Fruit fly (Drosophila melanogaster) whole organism, embryonic: ENCODE data around the gene QIL1.

Experiments
- B-H2 ChIP-seq: fragments of 200-800 bp; sonication (Bioruptor generic); optimal IDR thresholded peaks from 2 replicates; lab custom pipeline; 2018; ENCODE audit warnings: missing biosample characterization, mild to moderate bottlenecking, missing genetic modification characterization
- CG10209 ChIP-seq: fragments of 200-800 bp; sonication (Bioruptor generic); optimal IDR thresholded peaks from 3 replicates; lab custom pipeline; 2017; ENCODE audit warnings: missing biosample characterization, mild to moderate bottlenecking, missing genetic modification characterization, missing genetic modification reagents
- CG10543 ChIP-seq: fragments of 200-800 bp; sonication (Bioruptor generic); optimal IDR thresholded peaks from 3 replicates; lab custom pipeline; 2017; ENCODE audit warnings: missing biosample characterization, mild to moderate bottlenecking, missing genetic modification characterization, moderate library complexity
- CG11695 ChIP-seq: fragments of 200-800 bp; sonication (Bioruptor generic); IDR thresholded peaks from 3 replicates; pipeline ENCODE4 v1.3.6; 2022; ENCODE audit warnings: missing biosample characterization, missing genetic modification characterization
- CG11696 ChIP-seq: fragments of 200-800 bp; sonication (Bioruptor generic); IDR thresholded peaks from 2 replicates; pipeline ENCODE4 v1.3.6; 2022; ENCODE audit warnings: missing biosample characterization, missing genetic modification characterization
- CG1233 ChIP-seq: fragments of 200-800 bp; sonication (Bioruptor generic); optimal IDR thresholded peaks from 4 replicates; lab custom pipeline; 2018; ENCODE audit warnings: missing biosample characterization, mild to moderate bottlenecking, missing genetic modification characterization
- CG12659 ChIP-seq: fragments of 200-800 bp; sonication (Bioruptor generic); optimal IDR thresholded peaks from 3 replicates; lab custom pipeline; 2017; ENCODE audit warnings: mild to moderate bottlenecking, missing biosample characterization, missing genetic modification reagents, missing genetic modification characterization
- CG12744 ChIP-seq: fragments of 200-800 bp; sonication (Bioruptor generic); optimal IDR thresholded peaks from 2 replicates; lab custom pipeline; 2016; ENCODE audit warnings: missing biosample characterization, missing genetic modification characterization
- CG14014 ChIP-seq: fragments of 200-800 bp; sonication (Bioruptor generic); IDR thresholded peaks from 2 replicates; pipeline ENCODE4 v1.3.6; 2022; ENCODE audit warnings: missing biosample characterization, missing genetic modification characterization
- CG14441 ChIP-seq: fragments of 200-800 bp; sonication (Bioruptor generic); IDR thresholded peaks from 2 replicates; pipeline ENCODE4 v1.3.6; 2022; ENCODE audit warnings: missing biosample characterization, missing genetic modification characterization
- CG15269 ChIP-seq: fragments of 200-800 bp; sonication (Bioruptor generic); optimal IDR thresholded peaks from 2 replicates; lab custom pipeline; 2018; ENCODE audit warnings: missing biosample characterization, mild to moderate bottlenecking, missing genetic modification characterization, moderate library complexity
- CG15479 ChIP-seq: fragments of 200-800 bp; sonication (Bioruptor generic); optimal IDR thresholded peaks from 3 replicates; lab custom pipeline; 2019; ENCODE audit warnings: missing biosample characterization, mild to moderate bottlenecking, missing genetic modification characterization, moderate library complexity
- CG17385 ChIP-seq: fragments of 200-800 bp; sonication (Bioruptor generic); optimal IDR thresholded peaks from 3 replicates; lab custom pipeline; 2018; ENCODE audit warnings: missing biosample characterization, mild to moderate bottlenecking, missing genetic modification characterization
- CG17912 ChIP-seq: fragments of 200-800 bp; sonication (Bioruptor generic); optimal IDR thresholded peaks from 2 replicates; lab custom pipeline; 2018; ENCODE audit warnings: missing biosample characterization, mild to moderate bottlenecking, missing genetic modification characterization
- CG18764 ChIP-seq: fragments of 200-800 bp; sonication (Bioruptor generic); optimal IDR thresholded peaks from 3 replicates; lab custom pipeline; 2016; ENCODE audit warnings: missing biosample characterization, missing genetic modification characterization
- CG2116 ChIP-seq: fragments of 200-800 bp; sonication (Bioruptor generic); optimal IDR thresholded peaks from 3 replicates; lab custom pipeline; 2018; ENCODE audit warnings: missing biosample characterization, mild to moderate bottlenecking, missing genetic modification characterization
- CG2889 ChIP-seq: fragments of 200-800 bp; sonication (Bioruptor generic); IDR thresholded peaks from 3 replicates; pipeline ENCODE4 v1.3.6; 2022; ENCODE audit warnings: missing biosample characterization, missing genetic modification characterization
- CG7556 ChIP-seq: fragments of 200-800 bp; sonication (Bioruptor generic); optimal IDR thresholded peaks from 2 replicates; lab custom pipeline; 2017; ENCODE audit warnings: missing biosample characterization, mild to moderate bottlenecking, missing genetic modification characterization
- CG7928 ChIP-seq: fragments of 200-800 bp; sonication (Bioruptor generic); optimal IDR thresholded peaks from 2 replicates; lab custom pipeline; 2017; ENCODE audit warnings: missing biosample characterization, mild to moderate bottlenecking, missing genetic modification characterization
- CG8089 ChIP-seq: fragments of 200-800 bp; sonication (Bioruptor generic); optimal IDR thresholded peaks from 3 replicates; lab custom pipeline; 2016; ENCODE audit warnings: missing biosample characterization, missing genetic modification characterization
- CG9215 ChIP-seq: fragments of 200-800 bp; sonication (Bioruptor generic); IDR thresholded peaks from 2 replicates; pipeline ENCODE4 v1.3.6; 2022; ENCODE audit warnings: missing biosample characterization, missing genetic modification characterization
- Dad ChIP-seq: fragments of 200-800 bp; sonication (Bioruptor generic); optimal IDR thresholded peaks from 3 replicates; lab custom pipeline; 2016; ENCODE audit warnings: missing biosample characterization, missing genetic modification characterization
- Dek ChIP-seq: fragments of 200-800 bp; sonication (Bioruptor generic); optimal IDR thresholded peaks from 3 replicates; lab custom pipeline; 2019; ENCODE audit warnings: missing biosample characterization, mild to moderate bottlenecking, missing genetic modification characterization, moderate library complexity
- Doc3 ChIP-seq: fragments of 200-800 bp; sonication (Bioruptor generic); IDR thresholded peaks from 3 replicates; pipeline ENCODE4 v1.3.6; 2022; ENCODE audit warnings: missing biosample characterization, missing genetic modification characterization; ENCODE audit not compliant: partially characterized antibody
- Gsc ChIP-seq: fragments of 200-800 bp; sonication (Bioruptor generic); IDR thresholded peaks from 2 replicates; pipeline ENCODE4 v1.3.6; 2022; ENCODE audit warnings: missing biosample characterization, missing genetic modification characterization
- Kr ChIP-seq: fragments of 200-800 bp; sonication (Bioruptor generic); optimal IDR thresholded peaks from 2 replicates; lab custom pipeline; 2017; ENCODE audit warnings: missing biosample characterization, mild to moderate bottlenecking, missing genetic modification characterization
- Lhr ChIP-seq: fragments of 200-800 bp; sonication (Bioruptor generic); optimal IDR thresholded peaks from 3 replicates; lab custom pipeline; 2017; ENCODE audit warnings: mild to moderate bottlenecking, missing biosample characterization, missing genetic modification reagents, missing genetic modification characterization
- Lim3 ChIP-seq: fragments of 200-800 bp; sonication (Bioruptor generic); IDR thresholded peaks from 2 replicates; pipeline ENCODE4 v1.3.6; 2022; ENCODE audit warnings: missing biosample characterization, missing genetic modification characterization
- Max ChIP-seq: fragments of 200-800 bp; sonication (Bioruptor generic); optimal IDR thresholded peaks from 2 replicates; lab custom pipeline; 2016; ENCODE audit warnings: missing biosample characterization, mild to moderate bottlenecking, missing genetic modification characterization
- Nf-YB ChIP-seq: fragments of 200-800 bp; sonication (Bioruptor generic); optimal IDR thresholded peaks from 3 replicates; lab custom pipeline; 2019; ENCODE audit warnings: missing biosample characterization, mild to moderate bottlenecking, missing genetic modification characterization, moderate library complexity
- Rfx ChIP-seq: fragments of 200-800 bp; sonication (Bioruptor generic); IDR thresholded peaks from 2 replicates; pipeline ENCODE4 v1.3.6; 2022; ENCODE audit warnings: missing biosample characterization, missing genetic modification characterization
- bowl ChIP-seq: fragments of 200-800 bp; sonication (Bioruptor generic); IDR thresholded peaks from 2 replicates; pipeline ENCODE4 v1.3.6; 2022; ENCODE audit warnings: missing biosample characterization, missing genetic modification characterization
- chm ChIP-seq: fragments of 200-800 bp; sonication (Bioruptor generic); IDR thresholded peaks from 2 replicates; pipeline ENCODE4 v1.3.6; 2022; ENCODE audit warnings: missing biosample characterization, missing genetic modification characterization
- dimm ChIP-seq: fragments of 200-800 bp; sonication (Bioruptor generic); IDR thresholded peaks from 2 replicates; pipeline ENCODE4 v1.3.6; 2022; ENCODE audit warnings: missing biosample characterization, missing genetic modification characterization
- dmrt11E ChIP-seq: fragments of 200-800 bp; sonication (Bioruptor generic); optimal IDR thresholded peaks from 3 replicates; lab custom pipeline; 2018; ENCODE audit warnings: missing biosample characterization, mild to moderate bottlenecking, missing genetic modification characterization, moderate library complexity
- ems ChIP-seq: fragments of 200-800 bp; sonication (Bioruptor generic); optimal IDR thresholded peaks from 3 replicates; lab custom pipeline; 2016; ENCODE audit warnings: missing biosample characterization, missing genetic modification characterization
- exex ChIP-seq: fragments of 200-800 bp; sonication (Bioruptor generic); optimal IDR thresholded peaks from 4 replicates; lab custom pipeline; 2018; ENCODE audit warnings: missing biosample characterization, mild to moderate bottlenecking, missing genetic modification characterization, moderate library complexity
- fd64A ChIP-seq: fragments of 200-800 bp; sonication (Bioruptor generic); optimal IDR thresholded peaks from 3 replicates; lab custom pipeline; 2018; ENCODE audit warnings: missing biosample characterization, mild to moderate bottlenecking, missing genetic modification characterization
- gro ChIP-seq: fragments of 200-800 bp; sonication (Bioruptor generic); optimal IDR thresholded peaks from 2 replicates; lab custom pipeline; 2016; ENCODE audit warnings: missing biosample characterization, missing genetic modification characterization
- gsb ChIP-seq: fragments of 200-800 bp; sonication (Bioruptor generic); IDR thresholded peaks from 2 replicates; pipeline ENCODE4 v1.3.6; 2022; ENCODE audit warnings: missing biosample characterization, missing genetic modification characterization
- hkb ChIP-seq, 2 experiments: fragments of 200-800 bp in 1 of 2; fragments of >200 bp in 1 of 2; sonication (Bioruptor generic) in 1 of 2; IDR thresholded peaks in 1 of 2; optimal IDR thresholded peaks in 1 of 2; 2 replicates each; pipeline versions ENCODE4 v1.3.6 to Lab custom; 2017 to 2022; ENCODE audit warnings: missing biosample characterization in 1 of 2, missing genetic modification characterization in 1 of 2
- jing ChIP-seq: fragments of 200-800 bp; sonication (Bioruptor generic); optimal IDR thresholded peaks from 2 replicates; lab custom pipeline; 2018; ENCODE audit warnings: missing biosample characterization, mild to moderate bottlenecking, missing genetic modification characterization
- nau ChIP-seq: fragments of 200-800 bp; sonication (Bioruptor generic); optimal IDR thresholded peaks from 3 replicates; lab custom pipeline; 2017; ENCODE audit warnings: missing biosample characterization, mild to moderate bottlenecking, missing genetic modification characterization, missing genetic modification reagents
- oc ChIP-seq: fragments of 200-800 bp; sonication (Bioruptor generic); optimal IDR thresholded peaks from 2 replicates; lab custom pipeline; 2018; ENCODE audit warnings: missing biosample characterization, mild to moderate bottlenecking, missing genetic modification characterization, moderate library complexity
- run ChIP-seq: fragments of 200-800 bp; sonication (Bioruptor generic); optimal IDR thresholded peaks from 3 replicates; lab custom pipeline; 2018; ENCODE audit warnings: missing biosample characterization, mild to moderate bottlenecking, missing genetic modification characterization
- sqz ChIP-seq: fragments of 200-800 bp; sonication (Bioruptor generic); optimal IDR thresholded peaks from 3 replicates; lab custom pipeline; 2018; ENCODE audit warnings: missing biosample characterization, mild to moderate bottlenecking, missing genetic modification characterization
- vvl ChIP-seq: fragments of 200-800 bp; sonication (Bioruptor generic); IDR thresholded peaks from 2 replicates; pipeline ENCODE4 v1.3.6; 2022; ENCODE audit warnings: missing biosample characterization, missing genetic modification characterization
- wdn ChIP-seq: fragments of 200-800 bp; sonication (Bioruptor generic); IDR thresholded peaks from 2 replicates; pipeline ENCODE4 v1.3.6; 2022; ENCODE audit warnings: missing biosample characterization, missing genetic modification characterization
- zen ChIP-seq: fragments of 200-800 bp; sonication (Bioruptor generic); optimal IDR thresholded peaks from 3 replicates; lab custom pipeline; 2018; ENCODE audit warnings: missing biosample characterization, mild to moderate bottlenecking, missing genetic modification characterization, moderate library complexity
- zf30C ChIP-seq: fragments of 200-800 bp; sonication (Bioruptor generic); optimal IDR thresholded peaks from 3 replicates; lab custom pipeline; 2018; ENCODE audit warnings: missing biosample characterization, mild to moderate bottlenecking, missing genetic modification characterization
- zfh1 ChIP-seq: fragments of 200-800 bp; sonication (Bioruptor generic); IDR thresholded peaks from 3 replicates; pipeline ENCODE4 v1.3.6; 2022; ENCODE audit warnings: missing biosample characterization, missing genetic modification characterization

QIL1 gene

dm6 chr3L:17421319-17421718, 44.4 kb upstream of the QIL1 start, which contains the start of gene blot (continued):
- TF ChIP-seq CG10209 (GFP tag; lab: Kevin White, UChicago) (no peak), Doc3 (no peak), CG2116 (GFP tag; lab: Kevin White, UChicago) (no peak), Lim3 (no peak), Rfx (GFP tag; lab: Robert Waterston, UW) (peak; percentile 9; the same call in 1 of the 2 replicates), CG17385 (no peak), jing (GFP tag; lab: Kevin White, UChicago) (no peak), CG10543 (GFP tag; lab: Kevin White, UChicago) (no peak), CG14441 (no peak), Nf-YB (GFP tag; lab: Kevin White, UChicago) (no peak), dimm (GFP tag; lab: Robert Waterston, UW) (no peak), CG12659 (no peak), CG14014 (peak; percentile 39; the same call in 1 of the 2 replicates), dmrt11E (tag; lab: Kevin White, UChicago) (no peak), zen (no peak), Kr (GFP tag; lab: Kevin White, UChicago) (no peak), CG15269 (no peak), CG1233 (GFP tag; lab: Kevin White, UChicago) (no peak), oc (tag; lab: Kevin White, UChicago) (no peak), CG8089 (GFP tag; lab: Kevin White, UChicago) (no peak), fd64A (GFP tag; lab: Kevin White, UChicago) (no peak), sqz (GFP tag; lab: Kevin White, UChicago) (no peak), chm (GFP tag; lab: Robert Waterston, UW) (peak; percentile 83), gro (GFP tag; lab: Kevin White, UChicago) (peak; percentile 1), exex (tag; lab: Kevin White, UChicago) (no peak), bowl (GFP tag; lab: Robert Waterston, UW) (no peak), vvl (GFP tag; lab: Robert Waterston, UW) (peak; percentile 68), zfh1 (GFP tag; lab: Robert Waterston, UW) (no peak), ems (GFP tag; lab: Kevin White, UChicago) (no peak), zf30C (GFP tag; lab: Kevin White, UChicago) (no peak), CG11695 (GFP tag; lab: Robert Waterston, UW) (no peak), CG17912 (GFP tag; lab: Kevin White, UChicago) (no peak), wdn (no peak), Lhr (no peak), CG7556 (no peak)
- TF ChIP-seq, all 482 proteins: peak for 56

dm6 chr3L:17425132-17425713, 40.5 kb upstream of the QIL1 start, which contains the start of the genes Sec3 and COX7B:
Gene Sec3, minus strand, starts transcription at chr3L:17425217.
Gene COX7B, plus strand, starts transcription at chr3L:17425477.
- peak; percentile 32 for TF ChIP-seq CG7928
- peak; percentile 27 for TF ChIP-seq nau (GFP tag; lab: Kevin White, UChicago)
- peak; percentile 32 for TF ChIP-seq hkb (optimal IDR thresholded peaks at IDR 0.05; lab: Kevin White, UChicago)
- no peak for TF ChIP-seq hkb (GFP tag; IDR thresholded peaks at IDR 0.05; lab: Robert Waterston, UW)
- no peak for TF ChIP-seq CG2889
- peak; percentile 67 for TF ChIP-seq Dad
- TF ChIP-seq Gsc (GFP tag; lab: Robert Waterston, UW), result no peak
- TF ChIP-seq CG12744, result peak; percentile 60
- TF ChIP-seq CG9215 (GFP tag; lab: Robert Waterston, UW), result peak; percentile 61
- TF ChIP-seq run (tag; lab: Kevin White, UChicago), result peak; percentile 5
- TF ChIP-seq CG18764 (GFP tag; lab: Kevin White, UChicago), result peak; percentile 49
- peak; percentile 38 for TF ChIP-seq CG1233 (GFP tag; lab: Kevin White, UChicago)
- TF ChIP-seq CG7556, result peak; percentile 33
- peak; percentile 38 for TF ChIP-seq Dek (tag; lab: Kevin White, UChicago)
- peak; percentile 76 for TF ChIP-seq Max (GFP tag; lab: Kevin White, UChicago)
- TF ChIP-seq B-H2 (GFP tag; lab: Kevin White, UChicago), result peak; percentile 82
- no peak for TF ChIP-seq CG15479 (GFP tag; lab: Kevin White, UChicago)
- no peak for TF ChIP-seq gsb
- TF ChIP-seq CG11696 (GFP tag; lab: Robert Waterston, UW), result no peak
